Worm (Caenorhabditis elegans) whole organism, L1 larva: Measurements from ENCODE around the gene fbxa-39.

Source experiments
- C04F5.9 ChIP-seq: sonication (generic microtip); optimal IDR thresholded peaks from 2 replicates; lab custom pipeline; 2016; ENCODE audit warnings: missing genetic modification characterization, missing compliant biosample characterization
- aha-1 ChIP-seq: fragments of 150-350 bp; optimal IDR thresholded peaks from 2 replicates; lab custom pipeline; 2014; ENCODE audit warnings: missing biosample characterization, missing genetic modification characterization
- aly-2 ChIP-seq: fragments of 150-350 bp; optimal IDR thresholded peaks from 2 replicates; lab custom pipeline; 2014; ENCODE audit warnings: missing biosample characterization, missing genetic modification characterization
- blmp-1 ChIP-seq: fragments of 150-350 bp; optimal IDR thresholded peaks from 2 replicates; lab custom pipeline; 2014; ENCODE audit warnings: missing biosample characterization, missing genetic modification characterization
- ceh-63 ChIP-seq: fragments of 200-800 bp; sonication (Bioruptor generic); optimal IDR thresholded peaks from 2 replicates; lab custom pipeline; 2018; ENCODE audit warnings: mild to moderate bottlenecking, missing genetic modification characterization, missing compliant biosample characterization
- ceh-82 ChIP-seq, 3 experiments: fragments of 150-350 bp in 1 of 3; sonication (generic microtip) in 2 of 3; optimal IDR thresholded peaks; 2 replicates each; lab custom pipeline; 2014 to 2017; ENCODE audit warnings: missing biosample characterization in 3 of 3, missing genetic modification characterization in 3 of 3
- ceh-88 ChIP-seq: fragments of 200-800 bp; sonication (Bioruptor generic); IDR thresholded peaks from 2 replicates; pipeline ENCODE4 v1.3.6; 2022; ENCODE audit warnings: missing genetic modification characterization, missing compliant biosample characterization
- ceh-90 ChIP-seq: sonication (generic microtip); optimal IDR thresholded peaks from 2 replicates; lab custom pipeline; 2016; ENCODE audit warnings: missing genetic modification characterization, missing compliant biosample characterization
- dpl-1 ChIP-seq, 3 experiments: fragments of 150-350 bp in 2 of 3; sonication (generic microtip) in 1 of 3; optimal IDR thresholded peaks; 2 replicates each; lab custom pipeline; 2014 to 2017; ENCODE audit warnings: missing biosample characterization in 3 of 3, missing genetic modification characterization in 3 of 3, missing genetic modification reagents in 3 of 3
- efl-3 ChIP-seq: fragments of 200-800 bp; sonication (Bioruptor generic); optimal IDR thresholded peaks from 2 replicates; lab custom pipeline; 2018; ENCODE audit warnings: mild to moderate bottlenecking, missing genetic modification characterization, missing compliant biosample characterization
- egl-27 ChIP-seq, 2 experiments: fragments of 150-350 bp in 1 of 2; sonication (generic microtip); optimal IDR thresholded peaks; 3 replicates each; lab custom pipeline; 2017 to 2018; ENCODE audit warnings: missing biosample characterization in 2 of 2, missing genetic modification characterization in 2 of 2, missing genetic modification reagents in 2 of 2
- elt-3 ChIP-seq, 6 experiments: fragments of 150-350 bp in 1 of 6; sonication (generic microtip); optimal IDR thresholded peaks; 2 replicates each; lab custom pipeline; 2017 to 2018; ENCODE audit warnings: missing biosample characterization in 6 of 6, missing genetic modification characterization in 6 of 6, inconsistent platforms in 1 of 6
- fkh-10 ChIP-seq: sonication (generic microtip); optimal IDR thresholded peaks from 2 replicates; lab custom pipeline; 2017; ENCODE audit warnings: missing biosample characterization, missing genetic modification reagents, missing genetic modification characterization
- fkh-4 ChIP-seq: sonication (generic microtip); optimal IDR thresholded peaks from 2 replicates; lab custom pipeline; 2016; ENCODE audit warnings: missing compliant biosample characterization, missing genetic modification characterization, borderline replicate concordance
- hlh-17 ChIP-seq: fragments of 200-800 bp; sonication (Bioruptor generic); optimal IDR thresholded peaks from 2 replicates; lab custom pipeline; 2018; ENCODE audit warnings: missing genetic modification characterization, mild to moderate bottlenecking, missing compliant biosample characterization, moderate library complexity, borderline replicate concordance
- hlh-4 ChIP-seq: sonication (generic microtip); optimal IDR thresholded peaks from 2 replicates; lab custom pipeline; 2016; ENCODE audit warnings: mild to moderate bottlenecking, missing genetic modification characterization, missing compliant biosample characterization
- isw-1 ChIP-seq: fragments of 200-800 bp; sonication (Bioruptor generic); IDR thresholded peaks from 2 replicates; pipeline ENCODE4 v1.3.6; 2022; ENCODE audit warnings: missing genetic modification characterization, missing compliant biosample characterization
- lin-13 ChIP-seq: fragments of 150-350 bp; optimal IDR thresholded peaks from 2 replicates; lab custom pipeline; 2014; ENCODE audit warnings: missing biosample characterization, missing genetic modification reagents, missing genetic modification characterization
- lin-15B ChIP-seq: fragments of 150-350 bp; sonication (generic microtip); optimal IDR thresholded peaks from 3 replicates; lab custom pipeline; 2014; ENCODE audit warnings: missing biosample characterization, missing genetic modification characterization
- lin-39 ChIP-seq: fragments of 150-350 bp; optimal IDR thresholded peaks from 2 replicates; lab custom pipeline; 2014; ENCODE audit warnings: missing biosample characterization, missing genetic modification reagents, missing genetic modification characterization
- mab-9 ChIP-seq: fragments of 200-800 bp; sonication (Bioruptor generic); IDR thresholded peaks from 2 replicates; pipeline ENCODE4 v1.3.6; 2022; ENCODE audit warnings: missing genetic modification reagents, missing genetic modification characterization, missing compliant biosample characterization
- mef-2 ChIP-seq: fragments of 150-350 bp; optimal IDR thresholded peaks from 2 replicates; lab custom pipeline; 2014; ENCODE audit warnings: missing biosample characterization, missing genetic modification characterization
- mep-1 ChIP-seq: fragments of 150-350 bp; optimal IDR thresholded peaks from 2 replicates; lab custom pipeline; 2014; ENCODE audit warnings: missing biosample characterization, missing genetic modification characterization
- nhr-12 ChIP-seq: sonication (generic microtip); optimal IDR thresholded peaks from 2 replicates; lab custom pipeline; 2017; ENCODE audit warnings: missing biosample characterization, missing genetic modification characterization
- nhr-19 ChIP-seq: fragments of 200-800 bp; sonication (Bioruptor generic); conservative IDR thresholded peaks from 2 replicates; pipeline ENCODE4 v1.3.6; 2022; ENCODE audit warnings: missing genetic modification characterization, missing compliant biosample characterization
- nhr-20 ChIP-seq: sonication (generic microtip); optimal IDR thresholded peaks from 2 replicates; lab custom pipeline; 2016; ENCODE audit warnings: mild to moderate bottlenecking, missing genetic modification characterization, missing compliant biosample characterization
- nhr-237 ChIP-seq: fragments of 150-350 bp; optimal IDR thresholded peaks from 2 replicates; lab custom pipeline; 2014; ENCODE audit warnings: missing biosample characterization, missing genetic modification characterization
- nhr-28 ChIP-seq: fragments of 150-350 bp; optimal IDR thresholded peaks from 2 replicates; lab custom pipeline; 2014; ENCODE audit warnings: missing biosample characterization, missing genetic modification characterization
- nhr-84 ChIP-seq: sonication (generic microtip); optimal IDR thresholded peaks from 2 replicates; lab custom pipeline; 2017; ENCODE audit warnings: missing biosample characterization, missing genetic modification characterization
- nhr-85 ChIP-seq: sonication (generic microtip); peaks from one replicate; lab custom pipeline; 2016; ENCODE audit warnings: missing genetic modification characterization, inconsistent platforms, missing compliant biosample characterization
- nhr-90 ChIP-seq: sonication (generic microtip); optimal IDR thresholded peaks from 2 replicates; lab custom pipeline; 2016; ENCODE audit warnings: mild to moderate bottlenecking, missing genetic modification characterization, missing compliant biosample characterization; ENCODE audit not compliant: poor library complexity
- pag-3 ChIP-seq: sonication (generic microtip); optimal IDR thresholded peaks from 2 replicates; lab custom pipeline; 2017; ENCODE audit warnings: missing genetic modification characterization, mild to moderate bottlenecking, missing compliant biosample characterization, antibody characterized with exemption, borderline replicate concordance; ENCODE audit not compliant: insufficient read depth
- pqm-1 ChIP-seq: sonication (generic microtip); optimal IDR thresholded peaks from 3 replicates; lab custom pipeline; 2017; ENCODE audit warnings: missing biosample characterization, missing genetic modification characterization
- rnt-1 ChIP-seq: sonication (generic microtip); optimal IDR thresholded peaks from 2 replicates; lab custom pipeline; 2016; ENCODE audit warnings: mild to moderate bottlenecking, missing genetic modification characterization, moderate library complexity, missing compliant biosample characterization
- skn-1 ChIP-seq: fragments of 150-350 bp; optimal IDR thresholded peaks from 2 replicates; lab custom pipeline; 2014; ENCODE audit warnings: missing biosample characterization, missing genetic modification characterization
- snpc-4 ChIP-seq: fragments of 150-350 bp; optimal IDR thresholded peaks from 2 replicates; lab custom pipeline; 2014; ENCODE audit warnings: missing biosample characterization, missing genetic modification characterization
- sox-4 ChIP-seq: sonication (generic microtip); optimal IDR thresholded peaks from 2 replicates; lab custom pipeline; 2016; ENCODE audit warnings: missing genetic modification characterization, missing compliant biosample characterization
- sup-37 ChIP-seq: fragments of 200-800 bp; sonication (Bioruptor generic); optimal IDR thresholded peaks from 2 replicates; lab custom pipeline; 2018; ENCODE audit warnings: mild to moderate bottlenecking, missing genetic modification characterization, missing compliant biosample characterization
- unc-130 ChIP-seq: fragments of 150-350 bp; optimal IDR thresholded peaks from 2 replicates; lab custom pipeline; 2017; ENCODE audit warnings: missing biosample characterization, missing genetic modification characterization, inconsistent platforms
- unc-30 ChIP-seq: sonication (generic microtip); optimal IDR thresholded peaks from 2 replicates; lab custom pipeline; 2017; ENCODE audit warnings: missing biosample characterization, missing genetic modification characterization
- unc-62 ChIP-seq: fragments of 150-350 bp; optimal IDR thresholded peaks from 2 replicates; lab custom pipeline; 2014; ENCODE audit warnings: missing biosample characterization, missing genetic modification reagents, missing genetic modification characterization
- xbp-1 ChIP-seq: sonication (generic microtip); optimal IDR thresholded peaks from 2 replicates; lab custom pipeline; 2016; ENCODE audit warnings: missing genetic modification characterization, missing compliant biosample characterization
- zag-1 ChIP-seq: fragments of 150-350 bp; optimal IDR thresholded peaks from 2 replicates; lab custom pipeline; 2014; ENCODE audit warnings: missing biosample characterization, missing genetic modification characterization
- zip-4 ChIP-seq: fragments of 200-800 bp; sonication (Bioruptor generic); optimal IDR thresholded peaks from 2 replicates; lab custom pipeline; 2018; ENCODE audit warnings: mild to moderate bottlenecking, missing genetic modification characterization, moderate library complexity, missing compliant biosample characterization

The fbxa-39 gene

ce11 chrIII:2272732-2273131, at the start of gene fbxa-39:
Gene fbxa-39, plus strand, starts transcription at chrIII:2273032.
- no peak for TF ChIP-seq hlh-4 (tag; lab: Kevin White, UChicago)
- TF ChIP-seq ceh-63, result no peak
- no peak for TF ChIP-seq ceh-82 (tag; optimal IDR thresholded peaks at IDR 0.05; lab: Kevin White, UChicago)
- no peak for TF ChIP-seq nhr-85 (tag; lab: Kevin White, UChicago)
- TF ChIP-seq fkh-10 (GFP tag; lab: Kevin White, UChicago), result no peak
- TF ChIP-seq nhr-12 (tag; lab: Kevin White, UChicago), result no peak
- no peak for TF ChIP-seq pqm-1
- TF ChIP-seq xbp-1 (tag; lab: Kevin White, UChicago), result no peak
- TF ChIP-seq ceh-90 (tag; lab: Kevin White, UChicago), result no peak
- no peak for TF ChIP-seq unc-30 (tag; lab: Kevin White, UChicago)
- TF ChIP-seq nhr-28 (tag; lab: Kevin White, UChicago), result no peak
- TF ChIP-seq dpl-1 (GFP tag; optimal IDR thresholded peaks at IDR 0.05; lab: Kevin White, UChicago), result no peak
- no peak for TF ChIP-seq rnt-1 (tag; lab: Kevin White, UChicago)
- no peak for TF ChIP-seq C04F5.9 (tag; lab: Kevin White, UChicago)
- TF ChIP-seq aha-1 (tag; lab: Kevin White, UChicago), result no peak
- no peak for TF ChIP-seq egl-27 (tag; optimal IDR thresholded peaks at IDR 0.05; lab: Kevin White, UChicago)
- TF ChIP-seq aly-2 (tag; lab: Kevin White, UChicago), result no peak
- no peak for TF ChIP-seq fkh-4 (tag; lab: Kevin White, UChicago)

ce11 chrIII:2223932-2224331, 48.9 kb upstream of the fbxa-39 start, which contains the start of gene srd-65:
Gene srd-65, minus strand, starts transcription at chrIII:2224032.
- TF ChIP-seq blmp-1 (tag; lab: Kevin White, UChicago) (no peak), lin-39 (tag; lab: Kevin White, UChicago) (no peak), sox-4 (no peak), nhr-85 (tag; lab: Kevin White, UChicago) (peak; percentile 27), snpc-4 (tag; lab: Kevin White, UChicago) (no peak), nhr-84 (tag; lab: Kevin White, UChicago) (no peak)

- no peak for TF ChIP-seq nhr-20
- peak in 4 of 6 experiments; percentile 24 to 88 (median 84) for TF ChIP-seq elt-3 (tag; optimal IDR thresholded peaks at IDR 0.05; lab: Kevin White, UChicago)
Observed at ce11 chrIII:2224478-2224877, 48.4 kb upstream of the fbxa-39 start, which contains the start of gene fbxa-38. Gene fbxa-38, plus strand, starts transcription at chrIII:2224672.

ce11 chrIII:2227407-2227806, 45.4 kb upstream of the fbxa-39 start, which contains the start of gene fbxa-62:
Gene fbxa-62, plus strand, starts transcription at chrIII:2227707.
- TF ChIP-seq sup-37, result no peak
- no peak for TF ChIP-seq efl-3 (GFP tag; lab: Kevin White, UChicago)
- no peak for TF ChIP-seq zag-1
- no peak for TF ChIP-seq nhr-85 (tag; lab: Kevin White, UChicago)
- TF ChIP-seq hlh-17 (GFP tag; lab: Kevin White, UChicago), result no peak
- no peak for TF ChIP-seq blmp-1 (tag; lab: Kevin White, UChicago)
- no peak for TF ChIP-seq pqm-1
- no peak for TF ChIP-seq lin-13
- TF ChIP-seq ceh-90 (tag; lab: Kevin White, UChicago), result no peak
- TF ChIP-seq elt-3 (tag; optimal IDR thresholded peaks at IDR 0.05; lab: Kevin White, UChicago), result no peak
- no peak for TF ChIP-seq nhr-19 (GFP tag; lab: Robert Waterston, UW)
- TF ChIP-seq isw-1 (GFP tag; lab: Robert Waterston, UW), result no peak

- no peak for TF ChIP-seq lin-15B (tag; lab: Kevin White, UChicago)
- no peak for TF ChIP-seq sox-4
- no peak for TF ChIP-seq ceh-88 (GFP tag; lab: Robert Waterston, UW)
- TF ChIP-seq unc-62 (GFP tag; lab: Kevin White, UChicago), result no peak
- TF ChIP-seq nhr-19 (GFP tag; lab: Robert Waterston, UW), result no peak
- no peak for TF ChIP-seq ceh-82 (tag; optimal IDR thresholded peaks at IDR 0.05; lab: Kevin White, UChicago)
- no peak for TF ChIP-seq mab-9 (GFP tag; lab: Robert Waterston, UW)
- no peak for TF ChIP-seq aha-1 (tag; lab: Kevin White, UChicago)
- no peak for TF ChIP-seq lin-13
- TF ChIP-seq mef-2 (tag; lab: Kevin White, UChicago), result no peak
- no peak for TF ChIP-seq mep-1 (tag; lab: Kevin White, UChicago)
- TF ChIP-seq skn-1, result no peak
- TF ChIP-seq blmp-1 (tag; lab: Kevin White, UChicago), result no peak
- TF ChIP-seq snpc-4 (tag; lab: Kevin White, UChicago), result no peak
- TF ChIP-seq nhr-90, result no peak
- TF ChIP-seq nhr-237 (tag; lab: Kevin White, UChicago), result no peak
- TF ChIP-seq unc-130 (tag; lab: Kevin White, UChicago), result no peak
- TF ChIP-seq zip-4 (GFP tag; lab: Kevin White, UChicago), result no peak
- no peak for TF ChIP-seq rnt-1 (tag; lab: Kevin White, UChicago)
- no peak for TF ChIP-seq pag-3 (tag; lab: Kevin White, UChicago)
- TF ChIP-seq, all 84 proteins: peak for 0
Observed at ce11 chrIII:2232360-2232759, 40.5 kb upstream of the fbxa-39 start, which contains the start of gene fbxa-47. Gene fbxa-47, minus strand, starts transcription at chrIII:2232460.
